Fruit fly (Drosophila melanogaster): Measurements from ENCODE around the gene CG32801.

DNA sequence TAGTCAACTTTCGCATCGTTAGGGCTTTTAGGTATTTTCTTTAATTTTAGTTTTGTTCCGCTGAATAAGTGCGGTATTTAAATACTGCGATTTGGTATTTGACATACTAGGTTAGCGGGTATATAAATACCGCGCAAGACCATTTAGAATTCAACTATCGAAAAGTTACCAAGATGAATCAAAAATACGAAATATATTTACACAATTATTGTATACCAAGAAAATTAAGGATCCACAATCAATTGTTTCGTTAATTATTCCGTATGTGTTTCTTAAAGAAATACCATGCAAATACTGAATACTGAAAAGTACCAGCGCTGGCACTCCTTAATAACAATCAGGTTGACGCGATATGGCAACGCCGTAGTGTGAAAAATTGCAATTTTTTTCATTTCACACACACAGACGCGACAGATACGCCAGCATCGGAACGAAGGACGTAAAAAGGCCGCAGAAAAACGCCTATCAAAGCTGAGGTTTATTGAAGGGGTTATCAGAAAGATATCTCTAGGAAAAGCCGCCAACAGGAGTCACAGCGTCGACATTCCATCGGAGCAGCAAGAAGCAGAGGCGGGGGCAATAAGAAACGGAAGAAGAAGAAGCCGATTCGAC is 29.4 kb downstream of the CG32801 start, which contains the start of the genes Pgam5 and Vps26:
- TF ChIP-seq Sin3A (optimal IDR thresholded peaks at IDR 0.05) (no peak), psq (optimal IDR thresholded peaks at IDR 0.05) (no peak), insv (optimal IDR thresholded peaks at IDR 0.05) (no peak), h (optimal IDR thresholded peaks at IDR 0.05) (no peak)
